Fruit fly (Drosophila melanogaster) whole organism, prepupa: ENCODE data around the gene Mic26-27.

Experiments used
- Blimp-1 ChIP-seq: fragments of 200-800 bp; sonication (Bioruptor generic); optimal IDR thresholded peaks from 3 replicates; lab custom pipeline; 2017; ENCODE audit warnings: missing biosample characterization, missing genetic modification characterization, mild to moderate bottlenecking, moderate library complexity, missing genetic modification reagents
- CG10631 ChIP-seq: fragments of 200-800 bp; sonication (Bioruptor generic); optimal IDR thresholded peaks from 2 replicates; lab custom pipeline; 2016; ENCODE audit warnings: missing biosample characterization, missing genetic modification characterization
- CG10669 ChIP-seq: fragments of 200-800 bp; sonication (Bioruptor generic); optimal IDR thresholded peaks from 3 replicates; lab custom pipeline; 2018; ENCODE audit warnings: missing biosample characterization, mild to moderate bottlenecking, missing genetic modification characterization, moderate library complexity
- CG11762 ChIP-seq: fragments of 200-800 bp; sonication (Bioruptor generic); optimal IDR thresholded peaks from 3 replicates; lab custom pipeline; 2016; ENCODE audit warnings: missing biosample characterization, missing genetic modification characterization; ENCODE audit not compliant: insufficient read depth
- CG15336 ChIP-seq: fragments of 200-800 bp; sonication (Bioruptor generic); IDR thresholded peaks from 2 replicates; pipeline ENCODE4 v1.3.6; 2022; ENCODE audit warnings: missing biosample characterization, missing genetic modification characterization
- CG1621 ChIP-seq: fragments of 200-800 bp; sonication (Bioruptor generic); optimal IDR thresholded peaks from 3 replicates; lab custom pipeline; 2018; ENCODE audit warnings: missing biosample characterization, mild to moderate bottlenecking, missing genetic modification characterization
- CG16779 ChIP-seq: fragments of 200-800 bp; sonication (Bioruptor generic); optimal IDR thresholded peaks from 3 replicates; lab custom pipeline; 2017; ENCODE audit warnings: missing biosample characterization, mild to moderate bottlenecking, missing genetic modification characterization
- CG31627 ChIP-seq: fragments of 200-800 bp; sonication (Bioruptor generic); optimal IDR thresholded peaks from 3 replicates; lab custom pipeline; 2016; ENCODE audit warnings: missing biosample characterization, missing genetic modification characterization
- CG32006 ChIP-seq: fragments of 200-800 bp; sonication (Bioruptor generic); optimal IDR thresholded peaks from 3 replicates; lab custom pipeline; 2017; ENCODE audit warnings: missing biosample characterization, mild to moderate bottlenecking, missing genetic modification characterization
- CG34406 ChIP-seq: fragments of 200-800 bp; sonication (Bioruptor generic); optimal IDR thresholded peaks from 3 replicates; lab custom pipeline; 2016; ENCODE audit warnings: missing biosample characterization, missing genetic modification characterization
- CG6163 ChIP-seq: fragments of 200-800 bp; sonication (Bioruptor generic); IDR thresholded peaks from 3 replicates; pipeline ENCODE4 v1.3.6; 2022; ENCODE audit warnings: missing biosample characterization, missing genetic modification characterization
- CG6276 ChIP-seq: fragments of 200-800 bp; sonication (Bioruptor generic); optimal IDR thresholded peaks from 2 replicates; lab custom pipeline; 2017; ENCODE audit warnings: missing biosample characterization, mild to moderate bottlenecking, missing genetic modification characterization
- CG6792 ChIP-seq: fragments of 200-800 bp; sonication (Bioruptor generic); optimal IDR thresholded peaks from 3 replicates; lab custom pipeline; 2016; ENCODE audit warnings: missing biosample characterization, missing genetic modification characterization
- CG7368 ChIP-seq: fragments of 200-800 bp; sonication (Bioruptor generic); optimal IDR thresholded peaks from 3 replicates; lab custom pipeline; 2016; ENCODE audit warnings: missing biosample characterization, missing genetic modification characterization
- CG8119 ChIP-seq: fragments of 200-800 bp; sonication (Bioruptor generic); IDR thresholded peaks from 3 replicates; pipeline ENCODE4 v1.3.6; 2022; ENCODE audit warnings: missing biosample characterization, missing genetic modification characterization
- CG8632 ChIP-seq: fragments of 200-800 bp; sonication (Bioruptor generic); optimal IDR thresholded peaks from 3 replicates; lab custom pipeline; 2016; ENCODE audit warnings: missing biosample characterization, missing genetic modification characterization
- CG9139 ChIP-seq: fragments of 200-800 bp; sonication (Bioruptor generic); optimal IDR thresholded peaks from 3 replicates; lab custom pipeline; 2017; ENCODE audit warnings: missing biosample characterization, mild to moderate bottlenecking, missing genetic modification characterization
- Eip78C ChIP-seq: fragments of 200-800 bp; sonication (Bioruptor generic); peaks from one replicate; lab custom pipeline; 2016; ENCODE audit warnings: missing biosample characterization, missing genetic modification characterization
- Eip93F ChIP-seq: fragments of 200-800 bp; sonication (Bioruptor generic); optimal IDR thresholded peaks from 2 replicates; lab custom pipeline; 2016; ENCODE audit warnings: missing biosample characterization, mild to moderate bottlenecking, missing genetic modification characterization
- Ets96B ChIP-seq: fragments of 200-800 bp; optimal IDR thresholded peaks from 2 replicates; lab custom pipeline; 2019; ENCODE audit warnings: missing biosample characterization, mild to moderate bottlenecking, missing genetic modification characterization, moderate library complexity
- Gug ChIP-seq: fragments of 200-800 bp; sonication (Bioruptor generic); IDR thresholded peaks from 2 replicates; pipeline ENCODE4 v1.3.6; 2022; ENCODE audit warnings: missing biosample characterization, missing genetic modification characterization
- Hr39 ChIP-seq: fragments of 200-800 bp; sonication (Bioruptor generic); optimal IDR thresholded peaks from 2 replicates; lab custom pipeline; 2016; ENCODE audit warnings: missing biosample characterization, missing genetic modification characterization
- Smox ChIP-seq: fragments of 200-800 bp; sonication (Bioruptor generic); optimal IDR thresholded peaks from 3 replicates; lab custom pipeline; 2016; ENCODE audit warnings: missing biosample characterization, missing genetic modification characterization
- achi ChIP-seq: fragments of 200-800 bp; sonication (Bioruptor generic); optimal IDR thresholded peaks from 3 replicates; lab custom pipeline; 2016; ENCODE audit warnings: missing biosample characterization, missing genetic modification characterization
- acj6 ChIP-seq: fragments of 200-800 bp; sonication (Bioruptor generic); optimal IDR thresholded peaks from 3 replicates; lab custom pipeline; 2016; ENCODE audit warnings: missing biosample characterization, missing genetic modification characterization
- cyc ChIP-seq: fragments of 200-800 bp; sonication (Bioruptor generic); optimal IDR thresholded peaks from 3 replicates; lab custom pipeline; 2016; ENCODE audit warnings: missing biosample characterization, missing genetic modification characterization
- esn ChIP-seq: fragments of 200-800 bp; sonication (Bioruptor generic); optimal IDR thresholded peaks from 2 replicates; lab custom pipeline; 2016; ENCODE audit warnings: missing biosample characterization, mild to moderate bottlenecking, missing genetic modification characterization, moderate library complexity
- fd59A ChIP-seq: fragments of 200-800 bp; sonication (Bioruptor generic); optimal IDR thresholded peaks from 2 replicates; lab custom pipeline; 2017; ENCODE audit warnings: missing biosample characterization, mild to moderate bottlenecking, missing genetic modification characterization, missing genetic modification reagents
- fkh ChIP-seq: fragments of 200-800 bp; sonication (Bioruptor generic); optimal IDR thresholded peaks from 3 replicates; lab custom pipeline; 2017; ENCODE audit warnings: missing biosample characterization, mild to moderate bottlenecking, missing genetic modification characterization, moderate library complexity
- lz ChIP-seq: fragments of 200-800 bp; sonication (Bioruptor generic); optimal IDR thresholded peaks from 3 replicates; lab custom pipeline; 2016; ENCODE audit warnings: missing biosample characterization, missing genetic modification characterization
- net ChIP-seq: fragments of 200-800 bp; sonication (Bioruptor generic); optimal IDR thresholded peaks from 3 replicates; lab custom pipeline; 2016; ENCODE audit warnings: missing biosample characterization, missing genetic modification characterization
- pdm3 ChIP-seq: fragments of 200-800 bp; sonication (Bioruptor generic); optimal IDR thresholded peaks from 3 replicates; lab custom pipeline; 2016; ENCODE audit warnings: missing biosample characterization, missing genetic modification characterization
- salr ChIP-seq, 2 experiments: fragments of 200-800 bp; sonication (Bioruptor generic); optimal IDR thresholded peaks; 3 replicates each; lab custom pipeline; 2016 to 2018; ENCODE audit warnings: missing biosample characterization in 2 of 2, missing genetic modification characterization in 2 of 2, mild to moderate bottlenecking in 1 of 2
- ss ChIP-seq, 2 experiments: fragments of 200-800 bp; sonication (Bioruptor generic); optimal IDR thresholded peaks; 2 replicates in 1 of 2; 3 replicates in 1 of 2; lab custom pipeline; 2017 to 2018; ENCODE audit warnings: mild to moderate bottlenecking in 2 of 2, missing biosample characterization in 2 of 2, missing genetic modification characterization in 2 of 2, moderate library complexity in 1 of 2
- svp ChIP-seq: fragments of 200-800 bp; sonication (Bioruptor generic); peaks from one replicate; lab custom pipeline; 2016; ENCODE audit warnings: missing biosample characterization, missing genetic modification characterization
- topi ChIP-seq: fragments of 200-800 bp; sonication (Bioruptor generic); optimal IDR thresholded peaks from 3 replicates; lab custom pipeline; 2016; ENCODE audit warnings: missing biosample characterization, missing genetic modification characterization

Mic26-27 gene

DNA sequence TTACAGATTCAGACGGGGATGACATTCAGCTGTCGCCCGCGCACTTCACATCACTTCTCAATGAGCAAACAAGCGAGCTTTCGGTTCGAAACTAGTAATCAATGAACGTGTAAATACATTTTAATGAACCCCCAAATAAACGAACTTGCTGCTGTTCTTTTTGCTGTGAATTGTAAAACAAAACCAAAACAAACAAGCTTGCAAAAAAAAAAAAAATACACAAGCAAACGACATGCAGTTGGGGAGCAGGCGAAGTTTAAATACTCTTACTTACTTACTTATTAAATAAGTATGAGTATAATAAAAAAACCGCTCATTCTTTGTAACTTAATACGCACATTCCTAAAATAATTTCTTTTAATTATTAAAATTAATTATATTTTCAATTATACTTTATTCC lies 7.6 kb upstream of the Mic26-27 start (continued):
- no peak for TF ChIP-seq CG1621 (tag; lab: Kevin White, UChicago)
- no peak for TF ChIP-seq svp (GFP tag; lab: Kevin White, UChicago)
- TF ChIP-seq CG15336 (GFP tag; lab: Robert Waterston, UW) = peak; percentile 73
- TF ChIP-seq CG32006 (GFP tag; lab: Kevin White, UChicago) = peak; percentile 26
- TF ChIP-seq net (GFP tag; lab: Kevin White, UChicago) = peak; percentile 62
- peak in 1 of 2 experiments; percentile 24 for TF ChIP-seq salr (GFP tag; optimal IDR thresholded peaks at IDR 0.05; lab: Kevin White, UChicago)
- TF ChIP-seq CG8119 (GFP tag; lab: Robert Waterston, UW) = peak; percentile 50; the same call in 2 of the 3 replicates
- TF ChIP-seq CG34406 (GFP tag; lab: Kevin White, UChicago) = peak; percentile 59
- peak; percentile 64 for TF ChIP-seq CG8632 (GFP tag; lab: Kevin White, UChicago)
- peak; percentile 37 for TF ChIP-seq acj6 (GFP tag; lab: Kevin White, UChicago)
- no peak for TF ChIP-seq Hr39
- no peak for TF ChIP-seq CG9139 (GFP tag; lab: Kevin White, UChicago)
- TF ChIP-seq esn (GFP tag; lab: Kevin White, UChicago) = peak; percentile 48
- no peak for TF ChIP-seq Smox
- peak; percentile 10 for TF ChIP-seq CG11762
- TF ChIP-seq CG7368 = no peak
- TF ChIP-seq fd59A (GFP tag; lab: Kevin White, UChicago) = no peak
- peak; percentile 81 for TF ChIP-seq CG6163
- TF ChIP-seq Eip78C (GFP tag; lab: Kevin White, UChicago) = peak; percentile 73
- TF ChIP-seq Gug (GFP tag; lab: Robert Waterston, UW) = no peak
- TF ChIP-seq ss (GFP tag; optimal IDR thresholded peaks at IDR 0.05; lab: Kevin White, UChicago) = peak; percentile 3 to 47
- TF ChIP-seq Eip93F = no peak
- TF ChIP-seq CG10631 (GFP tag; lab: Kevin White, UChicago) = peak; percentile 43
- TF ChIP-seq pdm3 (GFP tag; lab: Kevin White, UChicago) = peak; percentile 4
- peak; percentile 24 for TF ChIP-seq CG16779
- peak; percentile 23 for TF ChIP-seq CG6792 (GFP tag; lab: Kevin White, UChicago)
- peak; percentile 49 for TF ChIP-seq achi

dm6 chr3R:16153356-16153905 lies 6.8 kb upstream of the Mic26-27 start:
- TF ChIP-seq achi (no peak), CG6276 (GFP tag; lab: Kevin White, UChicago) (no peak), salr (GFP tag; optimal IDR thresholded peaks at IDR 0.05; lab: Kevin White, UChicago) (no peak), Ets96B (tag; lab: Kevin White, UChicago) (no peak), topi (GFP tag; lab: Kevin White, UChicago) (no peak), svp (GFP tag; lab: Kevin White, UChicago) (no peak), lz (GFP tag; lab: Kevin White, UChicago) (no peak), CG8119 (GFP tag; lab: Robert Waterston, UW) (no peak), CG8632 (GFP tag; lab: Kevin White, UChicago) (no peak), CG31627 (GFP tag; lab: Kevin White, UChicago) (no peak), CG10669 (GFP tag; lab: Kevin White, UChicago) (no peak), cyc (no peak), Blimp-1 (GFP tag; lab: Kevin White, UChicago) (no peak)

DNA sequence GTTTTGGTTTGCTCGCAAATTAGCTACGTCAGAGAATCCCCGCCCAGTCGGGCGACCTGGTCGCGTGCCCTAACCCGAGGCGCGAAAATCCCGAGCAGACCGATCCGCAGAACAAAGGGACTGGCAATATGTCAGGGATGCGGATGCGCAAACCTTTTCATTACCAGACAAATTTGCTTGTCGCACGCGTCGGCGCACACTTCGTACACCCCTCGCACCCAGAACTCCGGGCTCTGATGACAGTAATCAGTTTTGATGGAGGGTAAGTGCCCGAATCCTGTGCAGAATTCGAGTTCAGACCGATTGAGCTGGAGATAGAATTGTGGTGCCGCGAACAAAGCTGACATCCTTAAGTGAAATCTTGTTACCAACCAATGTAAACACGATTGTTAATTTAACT lies 5.7 kb upstream of the Mic26-27 start:
- no peak for TF ChIP-seq acj6 (GFP tag; lab: Kevin White, UChicago)
- no peak for TF ChIP-seq fkh (GFP tag; lab: Kevin White, UChicago)
